Fruit fly (Drosophila melanogaster) whole organism, embryonic: ENCODE results near the gene CG4691.
"Not testable (repeated sequence)": the region's sequence is repeated elsewhere in the genome, so short reads cannot be mapped to it uniquely, and the experiment has no call there.

Source experiments
- Aef1 ChIP-seq: fragments of 200-800 bp; sonication (Bioruptor generic); IDR thresholded peaks from 3 replicates; pipeline ENCODE4 v1.3.6; 2022; ENCODE audit warnings: missing biosample characterization, missing genetic modification characterization
- Awh ChIP-seq: fragments of 200-800 bp; sonication (Bioruptor generic); IDR thresholded peaks from 2 replicates; pipeline ENCODE4, ENCODE4 v1.3.6; 2022; ENCODE audit warnings: missing biosample characterization, missing genetic modification characterization
- Blimp-1 ChIP-seq: fragments of 200-800 bp; sonication (Bioruptor generic); optimal IDR thresholded peaks from 3 replicates; lab custom pipeline; 2018; ENCODE audit warnings: missing biosample characterization, missing genetic modification characterization, mild to moderate bottlenecking, moderate library complexity, missing genetic modification reagents
- CG2678 ChIP-seq: fragments of 200-800 bp; sonication (Bioruptor generic); optimal IDR thresholded peaks from 3 replicates; lab custom pipeline; 2019; ENCODE audit warnings: missing biosample characterization, mild to moderate bottlenecking, missing genetic modification characterization, moderate library complexity
- CG8089 ChIP-seq: fragments of 200-800 bp; sonication (Bioruptor generic); optimal IDR thresholded peaks from 3 replicates; lab custom pipeline; 2016; ENCODE audit warnings: missing biosample characterization, missing genetic modification characterization
- CkIIα-i1 ChIP-seq: fragments of 200-800 bp; sonication (Bioruptor generic); IDR thresholded peaks from 2 replicates; pipeline ENCODE4 v1.3.6; 2022; ENCODE audit warnings: missing biosample characterization, missing genetic modification characterization
- Fer1 ChIP-seq: fragments of 200-800 bp; sonication (Bioruptor generic); optimal IDR thresholded peaks from 2 replicates; lab custom pipeline; 2017; ENCODE audit warnings: missing biosample characterization, mild to moderate bottlenecking, missing genetic modification characterization
- bsh ChIP-seq, 2 experiments: fragments of 200-800 bp; sonication (Bioruptor generic); optimal IDR thresholded peaks; 2 replicates each; lab custom pipeline; 2017 to 2018; ENCODE audit warnings: mild to moderate bottlenecking in 2 of 2, missing biosample characterization in 2 of 2, missing genetic modification characterization in 2 of 2, moderate library complexity in 1 of 2
- chm ChIP-seq: fragments of 200-800 bp; sonication (Bioruptor generic); IDR thresholded peaks from 2 replicates; pipeline ENCODE4 v1.3.6; 2022; ENCODE audit warnings: missing biosample characterization, missing genetic modification characterization
- dpn ChIP-seq, 2 experiments: fragments of 200-800 bp; sonication (Bioruptor generic); optimal IDR thresholded peaks; 3 replicates each; lab custom pipeline; 2016; ENCODE audit warnings: missing biosample characterization in 2 of 2, missing genetic modification characterization in 2 of 2
- jing ChIP-seq: fragments of 200-800 bp; sonication (Bioruptor generic); optimal IDR thresholded peaks from 2 replicates; lab custom pipeline; 2018; ENCODE audit warnings: missing biosample characterization, mild to moderate bottlenecking, missing genetic modification characterization
- nau ChIP-seq: fragments of 200-800 bp; sonication (Bioruptor generic); optimal IDR thresholded peaks from 3 replicates; lab custom pipeline; 2017; ENCODE audit warnings: missing biosample characterization, mild to moderate bottlenecking, missing genetic modification characterization, missing genetic modification reagents
- ranshi ChIP-seq: fragments of 200-800 bp; sonication (Bioruptor generic); IDR thresholded peaks from 2 replicates; pipeline ENCODE4 v1.3.6; 2022; ENCODE audit warnings: missing biosample characterization, missing genetic modification characterization
- tap ChIP-seq: fragments of 200-800 bp; optimal IDR thresholded peaks from 3 replicates; lab custom pipeline; 2019; ENCODE audit warnings: missing biosample characterization, mild to moderate bottlenecking, missing genetic modification characterization, moderate library complexity

- TF ChIP-seq Fer1 (GFP tag; lab: Kevin White, UChicago); Blimp-1 (GFP tag; lab: Kevin White, UChicago); Awh (GFP tag; lab: Robert Waterston, UW); nau; bsh (GFP tag; optimal IDR thresholded peaks at IDR 0.05; lab: Kevin White, UChicago); tap (tag; lab: Kevin White, UChicago); Aef1 (GFP tag; lab: Robert Waterston, UW); CG8089 (GFP tag; lab: Kevin White, UChicago); CG2678 (tag; lab: Kevin White, UChicago); chm (GFP tag; lab: Robert Waterston, UW); dpn (GFP tag; optimal IDR thresholded peaks at IDR 0.05; lab: Kevin White, UChicago); jing; CkIIα-i1; ranshi (GFP tag; lab: Robert Waterston, UW): not testable (repeated sequence)
These were observed 25.0 kb upstream of the CG4691 start, which contains the start of gene CG31835 for dm6 chr2L:14735543-14735942.
